Fruit fly (Drosophila melanogaster) whole organism, embryonic: ENCODE results near the gene Tsp97E.

Experiments used
- CG10209 ChIP-seq: fragments of 200-800 bp; sonication (Bioruptor generic); optimal IDR thresholded peaks from 3 replicates; lab custom pipeline; 2017; ENCODE audit warnings: missing biosample characterization, mild to moderate bottlenecking, missing genetic modification characterization, missing genetic modification reagents
- CG10543 ChIP-seq: fragments of 200-800 bp; sonication (Bioruptor generic); optimal IDR thresholded peaks from 3 replicates; lab custom pipeline; 2017; ENCODE audit warnings: missing biosample characterization, mild to moderate bottlenecking, missing genetic modification characterization, moderate library complexity
- CG11504 ChIP-seq: fragments of 200-800 bp; sonication (Bioruptor generic); optimal IDR thresholded peaks from 3 replicates; lab custom pipeline; 2019; ENCODE audit warnings: missing biosample characterization, mild to moderate bottlenecking, missing genetic modification characterization, moderate library complexity
- CG11695 ChIP-seq: fragments of 200-800 bp; sonication (Bioruptor generic); IDR thresholded peaks from 3 replicates; pipeline ENCODE4 v1.3.6; 2022; ENCODE audit warnings: missing biosample characterization, missing genetic modification characterization
- CG14014 ChIP-seq: fragments of 200-800 bp; sonication (Bioruptor generic); IDR thresholded peaks from 2 replicates; pipeline ENCODE4 v1.3.6; 2022; ENCODE audit warnings: missing biosample characterization, missing genetic modification characterization
- CG15073 ChIP-seq: fragments of 200-800 bp; sonication (Bioruptor generic); optimal IDR thresholded peaks from 2 replicates; lab custom pipeline; 2016; ENCODE audit warnings: missing biosample characterization, missing genetic modification characterization
- CG17568 ChIP-seq: fragments of 200-800 bp; sonication (Bioruptor generic); optimal IDR thresholded peaks from 2 replicates; lab custom pipeline; 2018; ENCODE audit warnings: missing biosample characterization, mild to moderate bottlenecking, missing genetic modification characterization, moderate library complexity
- CG17829 ChIP-seq: fragments of 200-800 bp; optimal IDR thresholded peaks from 2 replicates; lab custom pipeline; 2019; ENCODE audit warnings: missing biosample characterization, mild to moderate bottlenecking, missing genetic modification characterization, moderate library complexity
- CG17912 ChIP-seq: fragments of 200-800 bp; sonication (Bioruptor generic); optimal IDR thresholded peaks from 2 replicates; lab custom pipeline; 2018; ENCODE audit warnings: missing biosample characterization, mild to moderate bottlenecking, missing genetic modification characterization
- CG2116 ChIP-seq: fragments of 200-800 bp; sonication (Bioruptor generic); optimal IDR thresholded peaks from 3 replicates; lab custom pipeline; 2018; ENCODE audit warnings: missing biosample characterization, mild to moderate bottlenecking, missing genetic modification characterization
- CG2712 ChIP-seq: fragments of 200-800 bp; optimal IDR thresholded peaks from 3 replicates; lab custom pipeline; 2019; ENCODE audit warnings: missing biosample characterization, mild to moderate bottlenecking, missing genetic modification characterization, moderate library complexity
- CG30431 ChIP-seq: fragments of 200-800 bp; sonication (Bioruptor generic); optimal IDR thresholded peaks from 2 replicates; lab custom pipeline; 2017; ENCODE audit warnings: missing biosample characterization, missing genetic modification characterization
- CG3281 ChIP-seq: fragments of 200-800 bp; sonication (Bioruptor generic); optimal IDR thresholded peaks from 3 replicates; lab custom pipeline; 2017; ENCODE audit warnings: missing biosample characterization, mild to moderate bottlenecking, missing genetic modification characterization
- CG34422 ChIP-seq: fragments of 200-800 bp; sonication (Bioruptor generic); IDR thresholded peaks from 3 replicates; pipeline ENCODE4 v1.3.6; 2022; ENCODE audit warnings: missing biosample characterization, missing genetic modification characterization
- CG42726 ChIP-seq: fragments of 200-800 bp; sonication (Bioruptor generic); IDR thresholded peaks from 2 replicates; pipeline ENCODE4 v1.3.6; 2022; ENCODE audit warnings: missing biosample characterization, missing genetic modification characterization; ENCODE audit not compliant: partially characterized antibody
- CG6654 ChIP-seq: fragments of 200-800 bp; sonication (Bioruptor generic); optimal IDR thresholded peaks from 2 replicates; lab custom pipeline; 2017; ENCODE audit warnings: missing biosample characterization, mild to moderate bottlenecking, missing genetic modification characterization
- CG7786 ChIP-seq: fragments of 200-800 bp; sonication (Bioruptor generic); optimal IDR thresholded peaks from 2 replicates; lab custom pipeline; 2016; ENCODE audit warnings: missing biosample characterization, missing genetic modification characterization
- CG8290 ChIP-seq, 3 experiments: fragments of 200-800 bp; sonication (Bioruptor generic); optimal IDR thresholded peaks; 2 replicates each; lab custom pipeline; 2016 to 2019; ENCODE audit warnings: missing biosample characterization in 3 of 3, missing genetic modification characterization in 3 of 3, mild to moderate bottlenecking in 2 of 3, moderate library complexity in 1 of 3
- CG9876 ChIP-seq: fragments of 200-800 bp; sonication (Bioruptor generic); optimal IDR thresholded peaks from 2 replicates; lab custom pipeline; 2016; ENCODE audit warnings: missing biosample characterization, missing genetic modification characterization
- CG9932 ChIP-seq: fragments of 200-800 bp; sonication (Bioruptor generic); IDR thresholded peaks from 2 replicates; pipeline ENCODE4 v1.3.6; 2022; ENCODE audit warnings: missing biosample characterization, missing genetic modification characterization
- CTCF ChIP-seq: fragments of 200-800 bp; sonication (Bioruptor generic); optimal IDR thresholded peaks from 2 replicates; lab custom pipeline; 2017; ENCODE audit warnings: missing biosample characterization, mild to moderate bottlenecking, missing genetic modification characterization, moderate library complexity
- Doc3 ChIP-seq: fragments of 200-800 bp; sonication (Bioruptor generic); IDR thresholded peaks from 3 replicates; pipeline ENCODE4 v1.3.6; 2022; ENCODE audit warnings: missing biosample characterization, missing genetic modification characterization; ENCODE audit not compliant: partially characterized antibody
- Ets65A ChIP-seq: fragments of 200-800 bp; sonication (Bioruptor generic); peaks from one replicate; lab custom pipeline; 2016; ENCODE audit warnings: missing biosample characterization, missing genetic modification characterization
- Ets97D ChIP-seq: fragments of 200-800 bp; sonication (Bioruptor generic); optimal IDR thresholded peaks from 3 replicates; lab custom pipeline; 2016; ENCODE audit warnings: missing biosample characterization, missing genetic modification characterization
- Fer1 ChIP-seq: fragments of 200-800 bp; sonication (Bioruptor generic); optimal IDR thresholded peaks from 2 replicates; lab custom pipeline; 2017; ENCODE audit warnings: missing biosample characterization, mild to moderate bottlenecking, missing genetic modification characterization
- Kr ChIP-seq: fragments of 200-800 bp; sonication (Bioruptor generic); optimal IDR thresholded peaks from 2 replicates; lab custom pipeline; 2017; ENCODE audit warnings: missing biosample characterization, mild to moderate bottlenecking, missing genetic modification characterization
- Oaz ChIP-seq: fragments of 200-800 bp; sonication (Bioruptor generic); IDR thresholded peaks from 2 replicates; pipeline ENCODE4 v1.3.6; 2022; ENCODE audit warnings: missing biosample characterization, missing genetic modification characterization
- Optix ChIP-seq: fragments of 200-800 bp; sonication (Bioruptor generic); IDR thresholded peaks from 3 replicates; pipeline ENCODE4 v1.3.6; 2022; ENCODE audit warnings: missing biosample characterization, missing genetic modification characterization
- Pdp1 ChIP-seq, 2 experiments: fragments of 200-800 bp; sonication (Bioruptor generic); optimal IDR thresholded peaks; 3 replicates each; lab custom pipeline; 2016; ENCODE audit warnings: missing biosample characterization in 2 of 2, missing genetic modification characterization in 2 of 2, mild to moderate bottlenecking in 1 of 2, moderate library complexity in 1 of 2
- Rfx ChIP-seq: fragments of 200-800 bp; sonication (Bioruptor generic); IDR thresholded peaks from 2 replicates; pipeline ENCODE4 v1.3.6; 2022; ENCODE audit warnings: missing biosample characterization, missing genetic modification characterization
- Rx ChIP-seq: fragments of 200-800 bp; sonication (Bioruptor generic); IDR thresholded peaks from 2 replicates; pipeline ENCODE4 v1.3.6; 2022; ENCODE audit warnings: missing biosample characterization, missing genetic modification characterization
- Six4 ChIP-seq: fragments of 200-800 bp; sonication (Bioruptor generic); optimal IDR thresholded peaks from 2 replicates; lab custom pipeline; 2016; ENCODE audit warnings: missing biosample characterization, missing genetic modification characterization
- ara ChIP-seq: fragments of 200-800 bp; sonication (Bioruptor generic); IDR thresholded peaks from 2 replicates; pipeline ENCODE4 v1.3.6; 2022; ENCODE audit warnings: missing biosample characterization, missing genetic modification characterization
- caup ChIP-seq: fragments of 200-800 bp; sonication (Bioruptor generic); optimal IDR thresholded peaks from 3 replicates; lab custom pipeline; 2017; ENCODE audit warnings: missing biosample characterization, mild to moderate bottlenecking, missing genetic modification characterization, moderate library complexity; ENCODE audit not compliant: severe bottlenecking
- corto ChIP-seq: fragments of 200-800 bp; sonication (Bioruptor generic); optimal IDR thresholded peaks from 2 replicates; lab custom pipeline; 2016; ENCODE audit warnings: missing biosample characterization, mild to moderate bottlenecking, missing genetic modification characterization, moderate library complexity
- dm ChIP-seq: fragments of 200-800 bp; sonication (Bioruptor generic); optimal IDR thresholded peaks from 3 replicates; lab custom pipeline; 2016; ENCODE audit warnings: missing biosample characterization, missing genetic modification characterization
- eve ChIP-seq, 2 experiments: fragments of >200 bp; optimal IDR thresholded peaks; 2 replicates each; lab custom pipeline; 2017; ENCODE audit warnings: missing biosample characterization in 2 of 2, missing genetic modification characterization in 2 of 2
- exex ChIP-seq: fragments of 200-800 bp; sonication (Bioruptor generic); optimal IDR thresholded peaks from 4 replicates; lab custom pipeline; 2018; ENCODE audit warnings: missing biosample characterization, mild to moderate bottlenecking, missing genetic modification characterization, moderate library complexity
- grn ChIP-seq: fragments of 200-800 bp; sonication (Bioruptor generic); optimal IDR thresholded peaks from 3 replicates; lab custom pipeline; 2017; ENCODE audit warnings: missing biosample characterization, missing genetic modification characterization
- ham ChIP-seq: fragments of 200-800 bp; sonication (Bioruptor generic); IDR thresholded peaks from 2 replicates; pipeline ENCODE4 v1.3.6; 2022; ENCODE audit warnings: missing biosample characterization, missing genetic modification characterization
- kah ChIP-seq: fragments of 200-800 bp; sonication (Bioruptor generic); optimal IDR thresholded peaks from 2 replicates; lab custom pipeline; 2018; ENCODE audit warnings: missing biosample characterization, mild to moderate bottlenecking, missing genetic modification characterization
- knrl ChIP-seq: fragments of 200-800 bp; sonication (Bioruptor generic); IDR thresholded peaks from 3 replicates; pipeline ENCODE4 v1.3.6; 2022; ENCODE audit warnings: missing biosample characterization, missing genetic modification characterization; ENCODE audit not compliant: partially characterized antibody
- lab ChIP-seq: fragments of 200-800 bp; sonication (Bioruptor generic); optimal IDR thresholded peaks from 3 replicates; lab custom pipeline; 2017; ENCODE audit warnings: missing biosample characterization, missing genetic modification characterization, mild to moderate bottlenecking, moderate library complexity, missing genetic modification reagents
- lbe ChIP-seq: fragments of 200-800 bp; sonication (Bioruptor generic); optimal IDR thresholded peaks from 2 replicates; lab custom pipeline; 2016; ENCODE audit warnings: missing biosample characterization, mild to moderate bottlenecking, missing genetic modification characterization
- mirr ChIP-seq: fragments of 200-800 bp; sonication (Bioruptor generic); optimal IDR thresholded peaks from 3 replicates; lab custom pipeline; 2018; ENCODE audit warnings: missing biosample characterization, mild to moderate bottlenecking, missing genetic modification characterization
- nmo ChIP-seq: fragments of 200-800 bp; sonication (Bioruptor generic); optimal IDR thresholded peaks from 2 replicates; lab custom pipeline; 2018; ENCODE audit warnings: missing biosample characterization, mild to moderate bottlenecking, missing genetic modification characterization, moderate library complexity
- pum ChIP-seq: fragments of 200-800 bp; sonication (Bioruptor generic); optimal IDR thresholded peaks from 2 replicates; lab custom pipeline; 2016; ENCODE audit warnings: missing biosample characterization, missing genetic modification characterization
- sens ChIP-seq: fragments of 200-800 bp; sonication (Bioruptor generic); peaks from one replicate; lab custom pipeline; 2016; ENCODE audit warnings: missing biosample characterization, missing genetic modification characterization
- shn ChIP-seq: fragments of 200-800 bp; sonication (Bioruptor generic); optimal IDR thresholded peaks from 3 replicates; lab custom pipeline; 2016; ENCODE audit warnings: missing biosample characterization, missing genetic modification characterization
- sug ChIP-seq: fragments of 200-800 bp; optimal IDR thresholded peaks from 2 replicates; lab custom pipeline; 2019; ENCODE audit warnings: missing biosample characterization, mild to moderate bottlenecking, missing genetic modification characterization, moderate library complexity
- tll ChIP-seq, 2 experiments: fragments of 200-800 bp in 1 of 2; fragments of >200 bp in 1 of 2; sonication (Bioruptor generic) in 1 of 2; optimal IDR thresholded peaks; 2 replicates each; lab custom pipeline; 2017 to 2019; ENCODE audit warnings: missing biosample characterization in 2 of 2, missing genetic modification characterization in 2 of 2, mild to moderate bottlenecking in 1 of 2, moderate library complexity in 1 of 2
- yki ChIP-seq: fragments of >200 bp; optimal IDR thresholded peaks from 3 replicates; lab custom pipeline; 2018

Tsp97E gene

dm6 chr3R:26987455-26987854 is 22.8 kb upstream of the Tsp97E start (continued):
- TF ChIP-seq caup (GFP tag; lab: Kevin White, UChicago) (no peak), CG34422 (no peak), CG6654 (GFP tag; lab: Kevin White, UChicago) (no peak), CG17568 (GFP tag; lab: Kevin White, UChicago) (no peak), Optix (GFP tag; lab: Robert Waterston, UW) (no peak), Oaz (no peak), kah (GFP tag; lab: Kevin White, UChicago) (no peak), exex (peak; percentile 88), tll (GFP tag; optimal IDR thresholded peaks at IDR 0.05; lab: Kevin White, UChicago) (no peak), knrl (GFP tag; lab: Robert Waterston, UW) (no peak), CG17829 (tag; lab: Kevin White, UChicago) (no peak), CG42726 (GFP tag; lab: Robert Waterston, UW) (no peak), CG11695 (no peak), CG9932 (GFP tag; lab: Robert Waterston, UW) (no peak), CG14014 (no peak), CG30431 (GFP tag; lab: Kevin White, UChicago) (no peak), shn (no peak), dm (no peak), eve (GFP tag; optimal IDR thresholded peaks at IDR 0.05; lab: Kevin White, UChicago) (no peak), ara (no peak), Fer1 (peak; percentile 17), CG9876 (GFP tag; lab: Kevin White, UChicago) (no peak), Kr (GFP tag; lab: Kevin White, UChicago) (no peak), Ets97D (GFP tag; lab: Kevin White, UChicago) (no peak), Rfx (GFP tag; lab: Robert Waterston, UW) (no peak), CG10209 (GFP tag; lab: Kevin White, UChicago) (no peak), Doc3 (GFP tag; lab: Robert Waterston, UW) (no peak), CG2116 (no peak), pum (GFP tag; lab: Kevin White, UChicago) (no peak), CG3281 (peak; percentile 7), mirr (peak; percentile 79), CG10543 (GFP tag; lab: Kevin White, UChicago) (peak; percentile 32), CG2712 (tag; lab: Kevin White, UChicago) (no peak), CG7786 (GFP tag; lab: Kevin White, UChicago) (no peak), CTCF (GFP tag; lab: Kevin White, UChicago) (no peak), sug (no peak), sens (GFP tag; lab: Kevin White, UChicago) (no peak), Ets65A (GFP tag; lab: Kevin White, UChicago) (peak; percentile 3), corto (GFP tag; lab: Kevin White, UChicago) (no peak), Pdp1 (GFP tag; optimal IDR thresholded peaks at IDR 0.05; lab: Kevin White, UChicago) (no peak), grn (GFP tag; lab: Kevin White, UChicago) (peak; percentile 13), yki (no peak), ham (no peak), Six4 (GFP tag; lab: Kevin White, UChicago) (no peak), lab (GFP tag; lab: Kevin White, UChicago) (peak; percentile 15), CG8290 (GFP tag; optimal IDR thresholded peaks at IDR 0.05; lab: Kevin White, UChicago) (no peak), CG8290 (tag; optimal IDR thresholded peaks at IDR 0.05; lab: Kevin White, UChicago) (peak in 1 of 2 experiments; percentile 8), nmo (GFP tag; lab: Kevin White, UChicago) (no peak), CG11504 (no peak), Rx (GFP tag; lab: Robert Waterston, UW) (no peak), CG17912 (no peak), lbe (GFP tag; lab: Kevin White, UChicago) (no peak), CG15073 (GFP tag; lab: Kevin White, UChicago) (no peak)
